Fruit fly (Drosophila melanogaster) whole organism, adult: ENCODE data around the gene CG16815.

Source experiments
- CG11617 ChIP-seq: fragments of 200-800 bp; sonication (Bioruptor generic); optimal IDR thresholded peaks from 2 replicates; lab custom pipeline; 2017; ENCODE audit warnings: mild to moderate bottlenecking, missing biosample characterization, missing genetic modification reagents, missing genetic modification characterization
- CG12768 ChIP-seq: fragments of 200-800 bp; sonication (Bioruptor generic); optimal IDR thresholded peaks from 2 replicates; lab custom pipeline; 2017; ENCODE audit warnings: missing biosample characterization, missing genetic modification characterization, mild to moderate bottlenecking, moderate library complexity, missing genetic modification reagents
- CG14711 ChIP-seq: fragments of 200-800 bp; sonication (Bioruptor generic); optimal IDR thresholded peaks from 2 replicates; lab custom pipeline; 2018; ENCODE audit warnings: missing biosample characterization, mild to moderate bottlenecking, missing genetic modification characterization, moderate library complexity
- CG1620 ChIP-seq: fragments of 200-800 bp; sonication (Bioruptor generic); optimal IDR thresholded peaks from 2 replicates; lab custom pipeline; 2016; ENCODE audit warnings: missing biosample characterization, missing genetic modification characterization
- CG33017 ChIP-seq: fragments of 200-800 bp; sonication (Bioruptor generic); optimal IDR thresholded peaks from 2 replicates; lab custom pipeline; 2018; ENCODE audit warnings: missing biosample characterization, mild to moderate bottlenecking, missing genetic modification characterization, moderate library complexity
- CG5204 ChIP-seq: fragments of 200-800 bp; sonication (Bioruptor generic); optimal IDR thresholded peaks from 2 replicates; lab custom pipeline; 2016; ENCODE audit warnings: missing biosample characterization, missing genetic modification characterization
- CG7045 ChIP-seq: fragments of 200-800 bp; sonication (Bioruptor generic); optimal IDR thresholded peaks from 2 replicates; lab custom pipeline; 2017; ENCODE audit warnings: missing biosample characterization, mild to moderate bottlenecking, missing genetic modification characterization
- CG7101 ChIP-seq: fragments of 200-800 bp; sonication (Bioruptor generic); optimal IDR thresholded peaks from 2 replicates; lab custom pipeline; 2018; ENCODE audit warnings: missing biosample characterization, mild to moderate bottlenecking, missing genetic modification characterization, moderate library complexity
- Clk ChIP-seq: fragments of 200-800 bp; sonication (Bioruptor generic); optimal IDR thresholded peaks from 2 replicates; lab custom pipeline; 2017; ENCODE audit warnings: missing biosample characterization, missing genetic modification characterization
- Crg-1 ChIP-seq: fragments of 200-800 bp; sonication (Bioruptor generic); optimal IDR thresholded peaks from 2 replicates; lab custom pipeline; 2016; ENCODE audit warnings: missing biosample characterization, missing genetic modification characterization
- Hr96 ChIP-seq: fragments of 200-800 bp; sonication (Bioruptor generic); optimal IDR thresholded peaks from 2 replicates; lab custom pipeline; 2016; ENCODE audit warnings: missing biosample characterization, missing genetic modification characterization
- Mnt ChIP-seq: fragments of 200-800 bp; sonication (Bioruptor generic); optimal IDR thresholded peaks from 2 replicates; lab custom pipeline; 2016; ENCODE audit warnings: missing biosample characterization, mild to moderate bottlenecking, missing genetic modification characterization
- bab1 ChIP-seq: fragments of 200-800 bp; sonication (Bioruptor generic); optimal IDR thresholded peaks from 3 replicates; lab custom pipeline; 2019; ENCODE audit warnings: missing biosample characterization, mild to moderate bottlenecking, missing genetic modification characterization, moderate library complexity
- cic ChIP-seq: fragments of 200-800 bp; sonication (Bioruptor generic); optimal IDR thresholded peaks from 2 replicates; lab custom pipeline; 2017; ENCODE audit warnings: missing biosample characterization, mild to moderate bottlenecking, missing genetic modification characterization, moderate library complexity
- cnc ChIP-seq, 2 experiments: fragments of >200 bp; optimal IDR thresholded peaks; 2 replicates each; lab custom pipeline; 2017
- kay ChIP-seq: fragments of 200-800 bp; sonication (Bioruptor generic); peaks from one replicate; lab custom pipeline; 2016; ENCODE audit warnings: missing biosample characterization, missing genetic modification characterization, borderline replicate concordance
- ovo ChIP-seq: fragments of 200-800 bp; sonication (Bioruptor generic); optimal IDR thresholded peaks from 2 replicates; lab custom pipeline; 2016; ENCODE audit warnings: missing biosample characterization, missing genetic modification characterization
- pad ChIP-seq: fragments of 200-800 bp; sonication (Bioruptor generic); optimal IDR thresholded peaks from 3 replicates; lab custom pipeline; 2017; ENCODE audit warnings: missing biosample characterization, missing genetic modification characterization, mild to moderate bottlenecking, moderate library complexity, missing genetic modification reagents
- tj ChIP-seq: fragments of 200-800 bp; sonication (Bioruptor generic); optimal IDR thresholded peaks from 3 replicates; lab custom pipeline; 2017; ENCODE audit warnings: missing biosample characterization, mild to moderate bottlenecking, missing genetic modification characterization, moderate library complexity
- toe ChIP-seq: fragments of 200-800 bp; sonication (Bioruptor generic); optimal IDR thresholded peaks from 2 replicates; lab custom pipeline; 2016; ENCODE audit warnings: missing biosample characterization, missing genetic modification characterization

The CG16815 gene

dm6 chr2L:13204151-13204550 is 25.5 kb upstream of the CG16815 start:
- TF ChIP-seq CG1620 (GFP tag; lab: Kevin White, UChicago) (no peak), Crg-1 (no peak), ovo (GFP tag; lab: Kevin White, UChicago) (peak; percentile 70)

dm6 chr2L:13205256-13205655 is 24.4 kb upstream of the CG16815 start:
- TF ChIP-seq Mnt (peak; percentile 72), CG5204 (GFP tag; lab: Kevin White, UChicago) (no peak), Hr96 (GFP tag; lab: Kevin White, UChicago) (no peak), CG11617 (GFP tag; lab: Kevin White, UChicago) (peak; percentile 15), Crg-1 (peak; percentile 31), ovo (GFP tag; lab: Kevin White, UChicago) (no peak), bab1 (GFP tag; lab: Kevin White, UChicago) (no peak), CG1620 (GFP tag; lab: Kevin White, UChicago) (peak; percentile 40), CG14711 (tag; lab: Kevin White, UChicago) (peak; percentile 36), CG12768 (GFP tag; lab: Kevin White, UChicago) (peak; percentile 64), cnc (optimal IDR thresholded peaks at IDR 0.05; lab: Kevin White, UChicago) (no peak), tj (GFP tag; lab: Kevin White, UChicago) (peak; percentile 48), CG33017 (tag; lab: Kevin White, UChicago) (peak; percentile 30), Clk (GFP tag; lab: Kevin White, UChicago) (no peak), CG7101 (no peak), kay (GFP tag; lab: Kevin White, UChicago) (no peak), pad (peak; percentile 22), cic (GFP tag; lab: Kevin White, UChicago) (peak; percentile 54), toe (no peak), CG7045 (GFP tag; lab: Kevin White, UChicago) (peak; percentile 57)

dm6 chr2L:13206077-13206668 is 23.5 kb upstream of the CG16815 start:
- TF ChIP-seq ovo (GFP tag; lab: Kevin White, UChicago) (no peak), CG7045 (GFP tag; lab: Kevin White, UChicago) (peak; percentile 79), Hr96 (GFP tag; lab: Kevin White, UChicago) (no peak), CG11617 (GFP tag; lab: Kevin White, UChicago) (peak; percentile 22), CG12768 (GFP tag; lab: Kevin White, UChicago) (peak; percentile 93), cnc (optimal IDR thresholded peaks at IDR 0.05; lab: Kevin White, UChicago) (no peak), toe (peak; percentile 1), cic (GFP tag; lab: Kevin White, UChicago) (peak; percentile 99), CG33017 (tag; lab: Kevin White, UChicago) (peak; percentile 78), pad (peak; percentile 72), bab1 (GFP tag; lab: Kevin White, UChicago) (peak; percentile 23), Clk (GFP tag; lab: Kevin White, UChicago) (no peak), CG7101 (peak; percentile 51), Crg-1 (peak; percentile 40), CG14711 (tag; lab: Kevin White, UChicago) (peak; percentile 43), CG1620 (GFP tag; lab: Kevin White, UChicago) (peak; percentile 41), CG5204 (GFP tag; lab: Kevin White, UChicago) (no peak), tj (GFP tag; lab: Kevin White, UChicago) (peak; percentile 30), kay (GFP tag; lab: Kevin White, UChicago) (no peak), Mnt (peak; percentile 63)

- no peak for TF ChIP-seq Crg-1
- peak; percentile 64 for TF ChIP-seq cic (GFP tag; lab: Kevin White, UChicago)
- no peak for TF ChIP-seq CG5204 (GFP tag; lab: Kevin White, UChicago)
- TF ChIP-seq CG33017 (tag; lab: Kevin White, UChicago) = no peak
- TF ChIP-seq Hr96 (GFP tag; lab: Kevin White, UChicago) = no peak
- TF ChIP-seq tj (GFP tag; lab: Kevin White, UChicago) = peak; percentile 91
- no peak for TF ChIP-seq Clk (GFP tag; lab: Kevin White, UChicago)
- no peak for TF ChIP-seq cnc (optimal IDR thresholded peaks at IDR 0.05; lab: Kevin White, UChicago)
- TF ChIP-seq CG12768 (GFP tag; lab: Kevin White, UChicago) = peak; percentile 9
- TF ChIP-seq CG1620 (GFP tag; lab: Kevin White, UChicago) = no peak
- no peak for TF ChIP-seq bab1 (GFP tag; lab: Kevin White, UChicago)
- TF ChIP-seq ovo (GFP tag; lab: Kevin White, UChicago) = peak; percentile 39
- TF ChIP-seq toe = no peak
- TF ChIP-seq CG14711 (tag; lab: Kevin White, UChicago) = no peak
- TF ChIP-seq kay (GFP tag; lab: Kevin White, UChicago) = peak; percentile 98
- TF ChIP-seq Mnt = peak; percentile 79
- TF ChIP-seq pad = no peak
- TF ChIP-seq CG7045 (GFP tag; lab: Kevin White, UChicago) = peak; percentile 45
- no peak for TF ChIP-seq CG11617 (GFP tag; lab: Kevin White, UChicago)
- peak; percentile 23 for TF ChIP-seq CG7101
Measured at dm6 chr2L:13206857-13207463, 22.7 kb upstream of the CG16815 start.

- TF ChIP-seq kay (GFP tag; lab: Kevin White, UChicago) = peak; percentile 54
Measured at dm6 chr2L:13211764-13212265, 17.8 kb upstream of the CG16815 start, which contains the start of gene CG15482. CG15482 (minus strand) TSS chr2L:13211814.
